Worm (Caenorhabditis elegans) whole organism, L2 larva: ENCODE measurements around the gene zgpa-1.
A peak's percentile ranks its signal among the peaks of the same experiment; 100 is the strongest.

Experiments
- C34F6.9 ChIP-seq: fragments of 150-350 bp; optimal IDR thresholded peaks from 2 replicates; lab custom pipeline; 2014; ENCODE audit warnings: missing biosample characterization, missing genetic modification characterization
- F13H6.1 ChIP-seq: sonication (generic microtip); optimal IDR thresholded peaks from 2 replicates; lab custom pipeline; 2016; ENCODE audit warnings: missing genetic modification characterization, missing compliant biosample characterization
- R02D3.7 ChIP-seq: fragments of 150-350 bp; optimal IDR thresholded peaks from 2 replicates; lab custom pipeline; 2014; ENCODE audit warnings: missing biosample characterization, missing genetic modification characterization
- Y55F3AM.14 ChIP-seq: fragments of 200-800 bp; sonication (Bioruptor generic); optimal IDR thresholded peaks from 2 replicates; lab custom pipeline; 2018; ENCODE audit warnings: mild to moderate bottlenecking, missing genetic modification characterization, missing compliant biosample characterization
- alr-1 ChIP-seq: fragments of 150-350 bp; optimal IDR thresholded peaks from 2 replicates; lab custom pipeline; 2014; ENCODE audit warnings: missing biosample characterization, missing genetic modification characterization
- aly-2 ChIP-seq: fragments of 150-350 bp; optimal IDR thresholded peaks from 2 replicates; lab custom pipeline; 2014; ENCODE audit warnings: missing biosample characterization, missing genetic modification characterization
- ama-1 ChIP-seq: fragments of 150-350 bp; optimal IDR thresholded peaks from 2 replicates; lab custom pipeline; 2018; ENCODE audit warnings: inconsistent platforms
- blmp-1 ChIP-seq: sonication (generic microtip); optimal IDR thresholded peaks from 2 replicates; lab custom pipeline; 2017; ENCODE audit warnings: missing genetic modification characterization, mild to moderate bottlenecking, missing compliant biosample characterization, antibody characterized with exemption, moderate library complexity; ENCODE audit not compliant: insufficient read depth
- ceh-16 ChIP-seq: fragments of 150-350 bp; optimal IDR thresholded peaks from 2 replicates; lab custom pipeline; 2014; ENCODE audit warnings: missing biosample characterization, missing genetic modification characterization
- crh-2 ChIP-seq: sonication (generic microtip); optimal IDR thresholded peaks from 2 replicates; lab custom pipeline; 2017; ENCODE audit warnings: missing biosample characterization, missing genetic modification characterization
- elt-1 ChIP-seq: fragments of 150-350 bp; optimal IDR thresholded peaks from 2 replicates; lab custom pipeline; 2014; ENCODE audit warnings: missing biosample characterization, missing genetic modification characterization
- elt-3 ChIP-seq: sonication (generic microtip); optimal IDR thresholded peaks from 2 replicates; lab custom pipeline; 2017; ENCODE audit warnings: missing biosample characterization, missing genetic modification characterization
- fos-1 ChIP-seq: fragments of 150-350 bp; optimal IDR thresholded peaks from 2 replicates; lab custom pipeline; 2014; ENCODE audit warnings: missing biosample characterization, missing genetic modification characterization
- lin-13 ChIP-seq: fragments of 150-350 bp; optimal IDR thresholded peaks from 2 replicates; lab custom pipeline; 2014; ENCODE audit warnings: missing biosample characterization, missing genetic modification reagents, missing genetic modification characterization
- lin-39 ChIP-seq: fragments of 150-350 bp; optimal IDR thresholded peaks from 2 replicates; lab custom pipeline; 2014; ENCODE audit warnings: missing biosample characterization, missing genetic modification reagents, missing genetic modification characterization
- lsy-2 ChIP-seq, 2 experiments: fragments of 150-350 bp in 1 of 2; sonication (generic microtip) in 1 of 2; optimal IDR thresholded peaks; 2 replicates each; lab custom pipeline; 2014 to 2017; ENCODE audit warnings: missing biosample characterization in 2 of 2, missing genetic modification characterization in 2 of 2
- mab-5 ChIP-seq: fragments of 150-350 bp; optimal IDR thresholded peaks from 2 replicates; lab custom pipeline; 2014; ENCODE audit warnings: missing biosample characterization, missing genetic modification characterization
- mdl-1 ChIP-seq, 2 experiments: fragments of 150-350 bp in 1 of 2; sonication (generic microtip) in 1 of 2; optimal IDR thresholded peaks; 2 replicates each; lab custom pipeline; 2017; ENCODE audit warnings: missing biosample characterization in 2 of 2, missing genetic modification characterization in 2 of 2
- nhr-11 ChIP-seq: fragments of 150-350 bp; optimal IDR thresholded peaks from 2 replicates; lab custom pipeline; 2014; ENCODE audit warnings: missing biosample characterization, missing genetic modification characterization
- nhr-129 ChIP-seq: fragments of 150-350 bp; optimal IDR thresholded peaks from 2 replicates; lab custom pipeline; 2014; ENCODE audit warnings: missing biosample characterization, missing genetic modification characterization
- nhr-21 ChIP-seq: fragments of 150-350 bp; optimal IDR thresholded peaks from 2 replicates; lab custom pipeline; 2014; ENCODE audit warnings: missing biosample characterization, missing genetic modification characterization
- nhr-23 ChIP-seq: fragments of 150-350 bp; optimal IDR thresholded peaks from 2 replicates; lab custom pipeline; 2014; ENCODE audit warnings: missing biosample characterization, missing genetic modification reagents, missing genetic modification characterization
- nhr-237 ChIP-seq: fragments of 150-350 bp; optimal IDR thresholded peaks from 2 replicates; lab custom pipeline; 2014; ENCODE audit warnings: missing biosample characterization, missing genetic modification characterization
- nhr-25 ChIP-seq: fragments of 150-350 bp; sonication (generic microtip); optimal IDR thresholded peaks from 3 replicates; lab custom pipeline; 2014; ENCODE audit warnings: missing biosample characterization, missing genetic modification characterization
- nhr-6 ChIP-seq: fragments of 150-350 bp; optimal IDR thresholded peaks from 2 replicates; lab custom pipeline; 2014; ENCODE audit warnings: missing biosample characterization, missing genetic modification characterization
- nhr-77 ChIP-seq: fragments of 150-350 bp; optimal IDR thresholded peaks from 2 replicates; lab custom pipeline; 2014; ENCODE audit warnings: missing biosample characterization, missing genetic modification characterization
- peb-1 ChIP-seq: fragments of 150-350 bp; optimal IDR thresholded peaks from 2 replicates; lab custom pipeline; 2014; ENCODE audit warnings: missing biosample characterization, missing genetic modification characterization
- sem-4 ChIP-seq: fragments of 150-350 bp; optimal IDR thresholded peaks from 2 replicates; lab custom pipeline; 2014; ENCODE audit warnings: missing biosample characterization, missing genetic modification reagents, missing genetic modification characterization
- sma-3 ChIP-seq: sonication (generic microtip); optimal IDR thresholded peaks from 2 replicates; lab custom pipeline; 2016; ENCODE audit warnings: missing genetic modification reagents, missing genetic modification characterization, missing compliant biosample characterization
- sma-9 ChIP-seq, 2 experiments: fragments of 150-350 bp in 1 of 2; sonication (generic microtip) in 1 of 2; optimal IDR thresholded peaks; 2 replicates each; lab custom pipeline; 2014 to 2016; ENCODE audit warnings: missing genetic modification characterization in 2 of 2, mild to moderate bottlenecking in 1 of 2, missing biosample characterization in 1 of 2, missing compliant biosample characterization in 1 of 2, missing genetic modification reagents in 1 of 2, moderate library complexity in 1 of 2
- snpc-4 ChIP-seq: fragments of 150-350 bp; optimal IDR thresholded peaks from 2 replicates; lab custom pipeline; 2014; ENCODE audit warnings: missing biosample characterization, missing genetic modification characterization
- unc-39 ChIP-seq: fragments of 150-350 bp; optimal IDR thresholded peaks from 2 replicates; lab custom pipeline; 2014; ENCODE audit warnings: missing biosample characterization, missing genetic modification characterization
- unc-55 ChIP-seq: fragments of 150-350 bp; sonication (generic microtip); optimal IDR thresholded peaks from 3 replicates; lab custom pipeline; 2014; ENCODE audit warnings: missing biosample characterization, missing genetic modification reagents, missing genetic modification characterization
- unc-62 ChIP-seq: fragments of 150-350 bp; optimal IDR thresholded peaks from 2 replicates; lab custom pipeline; 2014; ENCODE audit warnings: missing biosample characterization, missing genetic modification reagents, missing genetic modification characterization
- zag-1 ChIP-seq: fragments of 150-350 bp; optimal IDR thresholded peaks from 2 replicates; lab custom pipeline; 2014; ENCODE audit warnings: missing biosample characterization, missing genetic modification characterization
- ztf-1 ChIP-seq: fragments of 200-800 bp; sonication (Bioruptor generic); conservative IDR thresholded peaks from 2 replicates; pipeline ENCODE4 v1.3.6; 2022; ENCODE audit warnings: missing genetic modification characterization, missing compliant biosample characterization
- ztf-11 ChIP-seq: sonication (generic microtip); optimal IDR thresholded peaks from 2 replicates; lab custom pipeline; 2017; ENCODE audit warnings: missing biosample characterization, missing genetic modification characterization
- ztf-4 ChIP-seq: fragments of 150-350 bp; optimal IDR thresholded peaks from 2 replicates; lab custom pipeline; 2014; ENCODE audit warnings: missing biosample characterization, missing genetic modification characterization

The zgpa-1 gene

DNA sequence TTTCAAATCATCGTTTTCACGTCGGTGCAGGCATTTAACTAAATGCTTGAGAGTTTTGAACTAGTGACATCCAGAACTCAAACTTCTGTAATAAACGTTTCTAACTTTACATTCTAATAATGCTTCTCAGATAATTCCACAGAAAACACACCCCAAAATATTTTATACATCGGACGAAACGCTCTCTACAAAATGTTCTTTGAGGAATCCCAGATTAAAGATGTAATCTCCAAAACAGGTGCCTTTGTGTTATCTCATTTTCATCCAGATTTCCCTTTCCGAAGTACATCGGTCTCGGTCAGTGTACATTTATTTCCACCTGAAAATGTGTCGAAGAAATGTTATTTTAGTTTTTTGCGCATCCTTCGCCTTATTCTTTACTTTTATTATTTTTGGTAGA, 7.9 kb downstream of the zgpa-1 start, which contains the start of gene C33H5.2:
Gene C33H5.2, plus strand, starts transcription at position 301 of the 400 bp plus-strand sequence.
- no peak for TF ChIP-seq aly-2 (tag; lab: Kevin White, UChicago)
- TF ChIP-seq sma-9 (GFP tag; optimal IDR thresholded peaks at IDR 0.05; lab: Kevin White, UChicago): no peak
- no peak for TF ChIP-seq sma-9 (tag; optimal IDR thresholded peaks at IDR 0.05; lab: Kevin White, UChicago)
- no peak for TF ChIP-seq mab-5 (tag; lab: Kevin White, UChicago)
- no peak for TF ChIP-seq nhr-11 (tag; lab: Kevin White, UChicago)
- TF ChIP-seq nhr-6: no peak
- no peak for TF ChIP-seq nhr-23 (tag; lab: Kevin White, UChicago)
- no peak for TF ChIP-seq ztf-4 (tag; lab: Kevin White, UChicago)
- no peak for TF ChIP-seq nhr-237
- TF ChIP-seq C34F6.9 (tag; lab: Kevin White, UChicago): no peak
- TF ChIP-seq sma-3 (GFP tag; lab: Kevin White, UChicago): no peak
- TF ChIP-seq snpc-4 (tag; lab: Kevin White, UChicago): no peak
- TF ChIP-seq mdl-1 (tag; optimal IDR thresholded peaks at IDR 0.05; lab: Kevin White, UChicago): no peak

DNA sequence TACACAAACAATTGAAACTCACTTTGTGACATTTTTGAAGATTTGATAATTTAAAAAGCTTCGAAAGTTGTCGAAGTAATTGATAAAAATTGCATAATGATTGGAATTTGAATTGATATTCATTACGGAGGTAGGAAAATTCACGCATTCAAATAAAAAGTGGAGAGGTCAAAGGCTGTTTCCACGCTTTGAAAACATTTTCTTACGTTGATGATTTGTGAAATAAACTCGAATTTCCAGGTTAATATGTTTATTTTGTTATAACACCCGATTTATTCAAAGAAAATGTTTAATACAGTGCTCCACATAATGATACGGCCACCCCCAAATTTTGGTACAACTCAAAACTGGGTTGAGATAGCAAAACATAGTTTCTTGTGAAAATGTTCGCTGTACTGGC, 9.4 kb downstream of the zgpa-1 start, which contains the start of gene C33H5.16:
Gene C33H5.16, minus strand, starts transcription at position 101 of the 400 bp plus-strand sequence.
- TF ChIP-seq nhr-237 (no peak), unc-55 (no peak), zag-1 (tag; lab: Kevin White, UChicago) (no peak), nhr-129 (tag; lab: Kevin White, UChicago) (no peak), aly-2 (tag; lab: Kevin White, UChicago) (no peak), ztf-1 (GFP tag; lab: Robert Waterston, UW) (no peak), peb-1 (tag; lab: Kevin White, UChicago) (no peak), nhr-77 (tag; lab: Kevin White, UChicago) (no peak), lin-39 (tag; lab: Kevin White, UChicago) (no peak), mab-5 (tag; lab: Kevin White, UChicago) (no peak), ceh-16 (no peak), unc-62 (GFP tag; lab: Kevin White, UChicago) (no peak)

DNA sequence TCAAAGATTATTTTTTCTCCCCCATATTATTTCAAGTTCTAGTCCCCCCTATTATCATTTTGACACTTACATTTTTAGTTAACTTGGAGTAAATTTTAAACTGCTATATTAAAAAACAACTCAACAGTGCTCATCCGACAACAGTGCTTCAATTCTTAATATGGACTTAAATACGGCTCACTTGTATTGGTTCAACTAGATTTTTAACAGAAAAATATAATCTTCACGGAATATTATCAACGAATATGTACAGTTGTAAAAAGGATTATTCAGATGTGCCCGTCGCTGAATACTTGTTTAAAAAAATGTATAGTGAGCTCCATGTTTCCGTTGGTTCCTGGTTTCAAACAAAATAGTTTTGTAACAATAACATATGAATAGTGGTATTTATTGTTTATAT, 12.3 kb downstream of the zgpa-1 start:
- TF ChIP-seq zag-1 (tag; lab: Kevin White, UChicago) (no peak), fos-1 (tag; lab: Kevin White, UChicago) (no peak), ztf-4 (tag; lab: Kevin White, UChicago) (no peak), ztf-1 (GFP tag; lab: Robert Waterston, UW) (no peak), ama-1 (lab: Kevin White, UChicago) (no peak)

DNA sequence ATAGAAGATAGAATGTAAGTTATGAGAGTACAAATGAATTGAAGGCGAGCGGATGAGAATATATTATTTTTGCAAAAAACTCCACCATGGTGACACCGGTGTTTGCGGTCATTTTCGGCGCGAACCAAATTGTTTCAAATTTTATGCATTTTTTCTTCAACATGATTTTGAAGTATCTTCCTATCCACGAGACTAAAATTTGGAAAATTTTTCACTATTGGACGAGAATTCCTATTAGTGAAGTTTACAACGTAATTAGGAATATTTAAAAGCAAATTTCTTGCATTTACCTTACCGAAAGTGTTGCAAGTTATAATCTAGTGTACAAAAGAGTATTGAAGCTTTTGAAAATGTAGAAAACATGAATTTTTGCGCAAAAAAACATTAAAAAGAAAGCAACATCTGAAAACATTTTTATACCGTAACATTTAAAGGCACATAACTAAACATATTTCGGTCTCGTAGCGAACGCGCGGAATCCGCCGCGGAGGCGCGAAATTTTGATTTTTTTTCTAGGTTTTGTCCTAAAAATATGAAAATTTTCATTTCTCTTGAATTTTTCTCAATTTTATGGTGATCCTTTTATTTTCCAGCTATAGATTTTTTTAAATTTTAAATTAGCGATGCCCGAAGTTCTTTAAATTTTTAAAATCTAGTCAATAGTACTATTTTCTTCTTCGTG, 16.0 kb downstream of the zgpa-1 start, which contains the start of gene sgo-1:
Gene sgo-1, minus strand, starts transcription at position 51 of the 682 bp plus-strand sequence.
- no peak for TF ChIP-seq nhr-21 (tag; lab: Kevin White, UChicago)

DNA sequence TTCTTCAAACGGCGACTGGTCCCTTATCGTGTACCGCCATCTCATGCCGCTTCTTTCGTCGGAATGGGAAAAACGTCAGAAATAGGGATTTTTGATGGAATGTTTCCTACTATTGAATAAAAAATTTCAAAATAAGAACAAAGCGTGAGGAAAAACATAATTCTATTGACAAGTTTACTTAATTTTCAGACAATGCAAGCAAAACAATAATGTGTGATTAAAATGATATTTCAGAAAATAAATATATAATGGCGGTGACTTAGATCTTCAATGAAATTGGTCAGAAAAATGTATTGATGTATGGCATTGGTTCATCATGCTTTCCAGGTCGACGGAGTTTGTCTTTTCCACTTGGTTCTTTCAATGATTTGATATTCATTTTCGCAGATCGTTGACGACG, 17.9 kb downstream of the zgpa-1 start, which contains the start of gene ntp-1:
Gene ntp-1, minus strand, starts transcription at position 101 of the 400 bp plus-strand sequence.
- no peak for TF ChIP-seq nhr-25 (tag; lab: Kevin White, UChicago)
- TF ChIP-seq lin-13: no peak
- no peak for TF ChIP-seq ama-1 (lab: Kevin White, UChicago)

DNA sequence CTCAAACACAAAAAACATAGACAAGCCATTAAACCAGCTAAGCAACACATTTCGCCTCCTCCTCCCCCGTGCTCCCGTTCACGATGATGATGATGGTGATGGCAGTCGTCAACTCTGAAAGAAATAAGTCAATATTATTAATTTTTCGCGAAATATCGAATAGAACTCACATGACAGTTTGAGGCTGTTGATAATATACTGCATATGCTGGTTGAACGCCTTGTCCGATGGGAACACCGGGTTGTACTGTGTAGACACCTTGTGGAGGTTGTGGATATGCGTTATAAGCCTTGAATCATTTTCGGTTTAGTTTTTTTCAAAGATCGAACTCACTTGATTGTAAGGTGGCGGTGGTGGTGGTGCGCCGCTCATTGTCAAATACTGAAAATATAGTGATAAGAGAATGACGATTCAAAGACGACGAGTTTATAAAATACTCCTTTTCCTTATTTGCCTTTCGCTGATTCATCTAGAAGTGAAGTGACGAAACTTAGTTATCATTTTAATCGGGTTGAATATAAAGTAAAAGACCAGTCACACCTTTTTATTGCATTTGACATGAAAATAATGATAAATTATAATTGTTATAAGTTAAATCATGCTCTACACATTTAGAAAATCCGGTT, 20.7 kb downstream of the zgpa-1 start, which contains the start of gene C33H5.13:
Gene C33H5.13, minus strand, starts transcription at position 443 of the 626 bp plus-strand sequence.
- TF ChIP-seq unc-39 (no peak), alr-1 (tag; lab: Kevin White, UChicago) (no peak), F13H6.1 (tag; lab: Kevin White, UChicago) (no peak), lin-13 (no peak), peb-1 (tag; lab: Kevin White, UChicago) (no peak), nhr-11 (tag; lab: Kevin White, UChicago) (no peak), lsy-2 (tag; optimal IDR thresholded peaks at IDR 0.05; lab: Kevin White, UChicago) (no peak), blmp-1 (no peak), unc-62 (GFP tag; lab: Kevin White, UChicago) (no peak), elt-3 (no peak), Y55F3AM.14 (GFP tag; lab: Kevin White, UChicago) (no peak), nhr-77 (tag; lab: Kevin White, UChicago) (no peak), nhr-6 (no peak), elt-1 (tag; lab: Kevin White, UChicago) (no peak), ztf-1 (GFP tag; lab: Robert Waterston, UW) (no peak), crh-2 (tag; lab: Kevin White, UChicago) (peak; percentile 32), R02D3.7 (tag; lab: Kevin White, UChicago) (no peak), aly-2 (tag; lab: Kevin White, UChicago) (no peak), ztf-11 (tag; lab: Kevin White, UChicago) (no peak), sem-4 (tag; lab: Kevin White, UChicago) (no peak), fos-1 (tag; lab: Kevin White, UChicago) (peak; percentile 97), sma-9 (GFP tag; optimal IDR thresholded peaks at IDR 0.05; lab: Kevin White, UChicago) (peak; percentile 13), sma-9 (tag; optimal IDR thresholded peaks at IDR 0.05; lab: Kevin White, UChicago) (no peak), mdl-1 (tag; optimal IDR thresholded peaks at IDR 0.05; lab: Kevin White, UChicago) (no peak), nhr-129 (tag; lab: Kevin White, UChicago) (peak; percentile 7)
